In genomic region chrIV:12382864-12383263, ce11 we compare ENCODE assay signal across 3 worm cellular contexts.
TF ChIP-seq lines count a peak whose summit lies in the region.

Gene thn-2 (plus strand): TSS chrIV:12383170.

TF ChIP-seq in whole organism, L3 larva, 47 proteins besides CTCF, POLR2A, EP300 and RAD21:
- TF ChIP-seq aly-2 (tag; optimal IDR thresholded peaks at IDR 0.05; lab: Kevin White, UChicago), result no peak
- TF ChIP-seq elt-2 (tag; optimal IDR thresholded peaks at IDR 0.05; lab: Kevin White, UChicago), result peak; percentile 26
- TF ChIP-seq ama-1 (optimal IDR thresholded peaks at IDR 0.05; lab: Kevin White, UChicago), result no peak
- no peak for TF ChIP-seq sea-2 (GFP tag; optimal IDR thresholded peaks at IDR 0.05; lab: Kevin White, UChicago)
- TF ChIP-seq fkh-10 (GFP tag; optimal IDR thresholded peaks at IDR 0.05; lab: Kevin White, UChicago), result no peak
- no peak for TF ChIP-seq ceh-16 (tag; optimal IDR thresholded peaks at IDR 0.05; lab: Kevin White, UChicago)
- no peak for TF ChIP-seq elt-3 (tag; optimal IDR thresholded peaks at IDR 0.05; lab: Kevin White, UChicago)
TF ChIP-seq in whole organism, L3 larva: peak in this region for 1.

TF ChIP-seq in whole organism, L4 larva, 104 proteins besides CTCF, POLR2A, EP300 and RAD21:
- TF ChIP-seq dpl-1 (GFP tag; optimal IDR thresholded peaks at IDR 0.05; lab: Kevin White, UChicago) (no peak), zfp-3 (GFP tag; conservative IDR thresholded peaks at IDR 0.05; lab: Robert Waterston, UW) (no peak), dmd-6 (GFP tag; IDR thresholded peaks at IDR 0.05; lab: Robert Waterston, UW) (peak; percentile 60)

TF ChIP-seq in whole organism, young adult, 124 proteins besides CTCF, POLR2A, EP300 and RAD21:
- TF ChIP-seq tbp1 (GFP tag; optimal IDR thresholded peaks at IDR 0.05; lab: Kevin White, UChicago) (no peak), snpc-1.3 (tag; optimal IDR thresholded peaks at IDR 0.05; lab: Kevin White, UChicago; ENCODE audit: insufficient read depth) (no peak), tlf-1 (GFP tag; optimal IDR thresholded peaks at IDR 0.05; lab: Kevin White, UChicago) (no peak), dox-1 (GFP tag; IDR thresholded peaks at IDR 0.05; lab: Robert Waterston, UW) (peak; percentile 25; the same call in 1 of the 2 replicates), lir-1 (GFP tag; conservative IDR thresholded peaks at IDR 0.05; lab: Robert Waterston, UW) (no peak), nhr-80 (tag; optimal IDR thresholded peaks at IDR 0.05; lab: Kevin White, UChicago) (peak; percentile 71), B0019.2 (GFP tag; conservative IDR thresholded peaks at IDR 0.05; lab: Robert Waterston, UW) (no peak), hlh-26 (GFP tag; conservative IDR thresholded peaks at IDR 0.05; lab: Robert Waterston, UW) (no peak), sptf-2 (GFP tag; optimal IDR thresholded peaks at IDR 0.05; lab: Kevin White, UChicago) (no peak), ccch-3 (GFP tag; optimal IDR thresholded peaks at IDR 0.05; lab: Kevin White, UChicago) (no peak)
